Worm (Caenorhabditis elegans) whole organism, L2 larva: ENCODE results near the gene nhr-197.
A peak's percentile ranks its signal among the peaks of the same experiment; 100 is the strongest.

Source experiments
- C34F6.9 ChIP-seq: fragments of 150-350 bp; optimal IDR thresholded peaks from 2 replicates; lab custom pipeline; 2014; ENCODE audit warnings: missing biosample characterization, missing genetic modification characterization
- F13H6.1 ChIP-seq: sonication (generic microtip); optimal IDR thresholded peaks from 2 replicates; lab custom pipeline; 2016; ENCODE audit warnings: missing genetic modification characterization, missing compliant biosample characterization
- R02D3.7 ChIP-seq: fragments of 150-350 bp; optimal IDR thresholded peaks from 2 replicates; lab custom pipeline; 2014; ENCODE audit warnings: missing biosample characterization, missing genetic modification characterization
- Y55F3AM.14 ChIP-seq: fragments of 200-800 bp; sonication (Bioruptor generic); optimal IDR thresholded peaks from 2 replicates; lab custom pipeline; 2018; ENCODE audit warnings: mild to moderate bottlenecking, missing genetic modification characterization, missing compliant biosample characterization
- alr-1 ChIP-seq: fragments of 150-350 bp; optimal IDR thresholded peaks from 2 replicates; lab custom pipeline; 2014; ENCODE audit warnings: missing biosample characterization, missing genetic modification characterization
- aly-2 ChIP-seq: fragments of 150-350 bp; optimal IDR thresholded peaks from 2 replicates; lab custom pipeline; 2014; ENCODE audit warnings: missing biosample characterization, missing genetic modification characterization
- ama-1 ChIP-seq: fragments of 150-350 bp; optimal IDR thresholded peaks from 2 replicates; lab custom pipeline; 2018; ENCODE audit warnings: inconsistent platforms
- blmp-1 ChIP-seq: sonication (generic microtip); optimal IDR thresholded peaks from 2 replicates; lab custom pipeline; 2017; ENCODE audit warnings: missing genetic modification characterization, mild to moderate bottlenecking, missing compliant biosample characterization, antibody characterized with exemption, moderate library complexity; ENCODE audit not compliant: insufficient read depth
- ceh-16 ChIP-seq: fragments of 150-350 bp; optimal IDR thresholded peaks from 2 replicates; lab custom pipeline; 2014; ENCODE audit warnings: missing biosample characterization, missing genetic modification characterization
- crh-2 ChIP-seq: sonication (generic microtip); optimal IDR thresholded peaks from 2 replicates; lab custom pipeline; 2017; ENCODE audit warnings: missing biosample characterization, missing genetic modification characterization
- dmd-4 ChIP-seq: sonication (generic microtip); optimal IDR thresholded peaks from 2 replicates; lab custom pipeline; 2017; ENCODE audit warnings: missing biosample characterization, missing genetic modification characterization
- egl-27 ChIP-seq: sonication (generic microtip); optimal IDR thresholded peaks from 3 replicates; lab custom pipeline; 2017; ENCODE audit warnings: missing biosample characterization, missing genetic modification reagents, missing genetic modification characterization
- elt-1 ChIP-seq: fragments of 150-350 bp; optimal IDR thresholded peaks from 2 replicates; lab custom pipeline; 2014; ENCODE audit warnings: missing biosample characterization, missing genetic modification characterization
- fos-1 ChIP-seq: fragments of 150-350 bp; optimal IDR thresholded peaks from 2 replicates; lab custom pipeline; 2014; ENCODE audit warnings: missing biosample characterization, missing genetic modification characterization
- gmeb-1 ChIP-seq: fragments of 150-350 bp; optimal IDR thresholded peaks from 2 replicates; lab custom pipeline; 2014; ENCODE audit warnings: missing biosample characterization, missing genetic modification characterization
- lin-11 ChIP-seq: fragments of 150-350 bp; sonication (generic microtip); optimal IDR thresholded peaks from 2 replicates; lab custom pipeline; 2014; ENCODE audit warnings: missing biosample characterization, missing genetic modification characterization, inconsistent platforms, mixed read lengths
- lin-13 ChIP-seq: fragments of 150-350 bp; optimal IDR thresholded peaks from 2 replicates; lab custom pipeline; 2014; ENCODE audit warnings: missing biosample characterization, missing genetic modification reagents, missing genetic modification characterization
- lsy-2 ChIP-seq, 2 experiments: fragments of 150-350 bp in 1 of 2; sonication (generic microtip) in 1 of 2; optimal IDR thresholded peaks; 2 replicates each; lab custom pipeline; 2014 to 2017; ENCODE audit warnings: missing biosample characterization in 2 of 2, missing genetic modification characterization in 2 of 2
- mab-5 ChIP-seq: fragments of 150-350 bp; optimal IDR thresholded peaks from 2 replicates; lab custom pipeline; 2014; ENCODE audit warnings: missing biosample characterization, missing genetic modification characterization
- mbf-1 ChIP-seq: sonication (generic microtip); optimal IDR thresholded peaks from 2 replicates; lab custom pipeline; 2017; ENCODE audit warnings: missing biosample characterization, missing genetic modification characterization
- mdl-1 ChIP-seq, 2 experiments: fragments of 150-350 bp in 1 of 2; sonication (generic microtip) in 1 of 2; optimal IDR thresholded peaks; 2 replicates each; lab custom pipeline; 2017; ENCODE audit warnings: missing biosample characterization in 2 of 2, missing genetic modification characterization in 2 of 2
- nhr-11 ChIP-seq: fragments of 150-350 bp; optimal IDR thresholded peaks from 2 replicates; lab custom pipeline; 2014; ENCODE audit warnings: missing biosample characterization, missing genetic modification characterization
- nhr-129 ChIP-seq: fragments of 150-350 bp; optimal IDR thresholded peaks from 2 replicates; lab custom pipeline; 2014; ENCODE audit warnings: missing biosample characterization, missing genetic modification characterization
- nhr-21 ChIP-seq: fragments of 150-350 bp; optimal IDR thresholded peaks from 2 replicates; lab custom pipeline; 2014; ENCODE audit warnings: missing biosample characterization, missing genetic modification characterization
- nhr-25 ChIP-seq: fragments of 150-350 bp; sonication (generic microtip); optimal IDR thresholded peaks from 3 replicates; lab custom pipeline; 2014; ENCODE audit warnings: missing biosample characterization, missing genetic modification characterization
- nhr-6 ChIP-seq: fragments of 150-350 bp; optimal IDR thresholded peaks from 2 replicates; lab custom pipeline; 2014; ENCODE audit warnings: missing biosample characterization, missing genetic modification characterization
- sem-4 ChIP-seq: fragments of 150-350 bp; optimal IDR thresholded peaks from 2 replicates; lab custom pipeline; 2014; ENCODE audit warnings: missing biosample characterization, missing genetic modification reagents, missing genetic modification characterization
- skn-1 ChIP-seq: sonication (generic microtip); optimal IDR thresholded peaks from 2 replicates; lab custom pipeline; 2017; ENCODE audit warnings: missing biosample characterization, missing genetic modification characterization
- sma-3 ChIP-seq: sonication (generic microtip); optimal IDR thresholded peaks from 2 replicates; lab custom pipeline; 2016; ENCODE audit warnings: missing genetic modification reagents, missing genetic modification characterization, missing compliant biosample characterization
- sma-9 ChIP-seq, 2 experiments: fragments of 150-350 bp in 1 of 2; sonication (generic microtip) in 1 of 2; optimal IDR thresholded peaks; 2 replicates each; lab custom pipeline; 2014 to 2016; ENCODE audit warnings: missing genetic modification characterization in 2 of 2, mild to moderate bottlenecking in 1 of 2, missing biosample characterization in 1 of 2, missing compliant biosample characterization in 1 of 2, missing genetic modification reagents in 1 of 2, moderate library complexity in 1 of 2
- snpc-4 ChIP-seq: fragments of 150-350 bp; optimal IDR thresholded peaks from 2 replicates; lab custom pipeline; 2014; ENCODE audit warnings: missing biosample characterization, missing genetic modification characterization
- unc-62 ChIP-seq: fragments of 150-350 bp; optimal IDR thresholded peaks from 2 replicates; lab custom pipeline; 2014; ENCODE audit warnings: missing biosample characterization, missing genetic modification reagents, missing genetic modification characterization
- ztf-11 ChIP-seq: sonication (generic microtip); optimal IDR thresholded peaks from 2 replicates; lab custom pipeline; 2017; ENCODE audit warnings: missing biosample characterization, missing genetic modification characterization

Gene nhr-197

DNA sequence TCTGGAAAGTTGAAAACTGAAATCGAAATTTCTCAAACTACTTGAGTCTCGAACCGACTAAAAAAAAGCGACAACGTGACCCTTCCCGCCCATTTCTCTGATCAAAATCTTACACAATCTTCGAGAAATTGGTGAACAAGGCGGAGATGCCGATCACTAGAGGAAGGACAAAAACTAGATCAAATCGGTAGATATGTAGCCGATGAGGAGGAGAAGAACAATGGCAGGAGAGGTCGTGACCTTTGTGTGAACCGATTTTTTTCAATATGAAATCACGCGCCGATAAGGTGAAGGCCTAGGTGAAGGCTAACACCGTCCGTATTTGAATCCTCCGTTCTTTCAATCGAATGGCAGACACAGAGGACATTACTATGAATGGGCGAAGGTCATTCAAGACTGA, 26.8 kb upstream of the nhr-197 start (continued):
- no peak for TF ChIP-seq lin-13
- peak; percentile 32 for TF ChIP-seq sma-3 (GFP tag; lab: Kevin White, UChicago)
- no peak for TF ChIP-seq gmeb-1 (tag; lab: Kevin White, UChicago)
- no peak for TF ChIP-seq Y55F3AM.14 (GFP tag; lab: Kevin White, UChicago)
- no peak for TF ChIP-seq skn-1 (tag; lab: Kevin White, UChicago)
- peak; percentile 17 for TF ChIP-seq nhr-6 (tag; lab: Kevin White, UChicago)
- TF ChIP-seq snpc-4, result no peak
- no peak for TF ChIP-seq dmd-4 (tag; lab: Kevin White, UChicago)
- no peak for TF ChIP-seq R02D3.7 (tag; lab: Kevin White, UChicago)
- TF ChIP-seq elt-1 (tag; lab: Kevin White, UChicago), result peak; percentile 98
- TF ChIP-seq fos-1, result no peak

DNA sequence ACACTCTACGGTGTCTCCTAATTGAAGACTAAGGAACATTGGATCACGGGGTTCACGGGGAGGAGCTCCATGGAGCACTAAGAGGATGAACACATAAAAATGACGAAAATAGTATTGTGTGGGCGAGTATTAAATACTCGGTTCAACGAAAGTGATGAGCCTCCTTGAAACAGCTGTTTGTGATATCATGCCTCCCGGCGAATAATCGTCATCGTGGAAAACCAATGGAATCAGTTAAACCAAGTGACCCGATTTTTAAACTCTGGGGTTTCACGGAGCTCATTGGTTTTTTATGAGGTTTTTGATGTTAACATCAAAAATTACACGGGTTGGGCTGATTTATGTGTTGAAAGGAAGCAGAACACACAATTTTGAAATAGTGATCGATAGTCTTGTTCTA, 26.2 kb upstream of the nhr-197 start:
- no peak for TF ChIP-seq crh-2 (tag; lab: Kevin White, UChicago)
- TF ChIP-seq sma-9 (GFP tag; optimal IDR thresholded peaks at IDR 0.05; lab: Kevin White, UChicago), result peak; percentile 7
- TF ChIP-seq sma-9 (tag; optimal IDR thresholded peaks at IDR 0.05; lab: Kevin White, UChicago), result no peak
- TF ChIP-seq nhr-129 (tag; lab: Kevin White, UChicago), result peak; percentile 0
- TF ChIP-seq sem-4 (tag; lab: Kevin White, UChicago), result peak; percentile 9
- no peak for TF ChIP-seq nhr-21

DNA sequence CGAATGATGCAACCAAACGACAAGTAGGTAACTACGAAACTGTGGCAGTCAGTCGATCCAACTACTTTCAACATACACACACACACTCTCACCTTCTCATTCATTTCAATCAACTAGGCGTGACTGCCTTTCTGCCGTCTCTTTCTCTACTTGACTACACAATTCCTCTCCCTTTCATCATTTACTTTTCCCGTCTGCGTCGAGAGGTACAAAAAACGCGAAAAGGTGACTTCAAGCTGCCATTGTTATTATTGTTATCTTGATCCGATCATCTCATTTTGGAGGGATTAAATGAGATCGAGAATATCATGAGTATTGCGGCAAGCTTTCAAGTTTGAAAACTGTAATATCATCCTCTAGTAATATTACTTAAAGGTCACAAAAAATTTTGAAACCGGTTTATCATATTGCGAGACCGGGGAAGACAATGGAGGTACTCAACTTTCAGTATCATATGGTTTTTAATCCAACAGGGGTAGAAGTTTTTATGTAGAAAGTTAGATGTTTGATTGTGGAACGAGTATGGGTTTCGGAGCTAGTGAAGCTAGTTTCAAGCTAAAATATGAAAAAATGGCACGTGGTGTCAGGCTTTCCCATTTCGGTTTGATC, 23.6 kb upstream of the nhr-197 start:
- peak; percentile 47 for TF ChIP-seq crh-2 (tag; lab: Kevin White, UChicago)
- TF ChIP-seq lsy-2 (tag; optimal IDR thresholded peaks at IDR 0.05; lab: Kevin White, UChicago), result peak in 1 of 2 experiments; percentile 33
- TF ChIP-seq gmeb-1 (tag; lab: Kevin White, UChicago), result peak; percentile 15
- TF ChIP-seq egl-27, result peak; percentile 5
- TF ChIP-seq blmp-1 (tag; lab: Kevin White, UChicago), result peak; percentile 80
- TF ChIP-seq unc-62 (GFP tag; lab: Kevin White, UChicago), result no peak
- TF ChIP-seq F13H6.1, result peak; percentile 50
- peak; percentile 26 for TF ChIP-seq elt-1 (tag; lab: Kevin White, UChicago)
- TF ChIP-seq nhr-25 (tag; lab: Kevin White, UChicago), result peak; percentile 79
- TF ChIP-seq ztf-11, result no peak
- no peak for TF ChIP-seq nhr-11 (tag; lab: Kevin White, UChicago)
- peak; percentile 54 for TF ChIP-seq sem-4 (tag; lab: Kevin White, UChicago)
- peak; percentile 53 for TF ChIP-seq ama-1
- no peak for TF ChIP-seq mbf-1 (tag; lab: Kevin White, UChicago)
- peak; percentile 93 for TF ChIP-seq nhr-129 (tag; lab: Kevin White, UChicago)
- peak; percentile 45 for TF ChIP-seq ceh-16
- peak; percentile 25 for TF ChIP-seq C34F6.9 (tag; lab: Kevin White, UChicago)
- peak; percentile 16 for TF ChIP-seq nhr-6 (tag; lab: Kevin White, UChicago)
- peak; percentile 53 for TF ChIP-seq sma-9 (GFP tag; optimal IDR thresholded peaks at IDR 0.05; lab: Kevin White, UChicago)
- no peak for TF ChIP-seq sma-9 (tag; optimal IDR thresholded peaks at IDR 0.05; lab: Kevin White, UChicago)
- no peak for TF ChIP-seq aly-2 (tag; lab: Kevin White, UChicago)
- TF ChIP-seq fos-1, result peak; percentile 59

DNA sequence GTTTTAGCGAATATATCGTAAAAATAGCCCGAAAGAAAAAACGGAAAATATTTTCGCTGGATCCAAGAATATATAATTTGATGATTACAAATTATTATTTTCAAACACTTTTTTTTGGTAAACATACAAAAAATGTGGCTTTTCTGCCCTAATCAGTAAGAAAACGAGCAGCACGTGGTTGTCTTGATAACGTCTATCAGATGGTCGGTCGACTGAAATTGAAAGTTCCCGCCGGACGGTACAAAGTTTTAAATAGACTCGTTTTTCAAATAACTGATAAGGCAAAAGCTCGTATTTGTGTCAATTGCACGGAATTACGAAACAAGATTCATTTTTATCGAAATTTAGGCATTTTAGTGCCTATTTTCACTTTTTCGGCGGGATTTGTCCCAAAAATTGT, 21.0 kb upstream of the nhr-197 start:
- TF ChIP-seq fos-1 (peak; percentile 82), sem-4 (tag; lab: Kevin White, UChicago) (no peak), lsy-2 (tag; optimal IDR thresholded peaks at IDR 0.05; lab: Kevin White, UChicago) (no peak), alr-1 (no peak), sma-9 (GFP tag; optimal IDR thresholded peaks at IDR 0.05; lab: Kevin White, UChicago) (peak; percentile 85), sma-9 (tag; optimal IDR thresholded peaks at IDR 0.05; lab: Kevin White, UChicago) (no peak), F13H6.1 (peak; percentile 66), Y55F3AM.14 (GFP tag; lab: Kevin White, UChicago) (no peak), nhr-6 (tag; lab: Kevin White, UChicago) (no peak), blmp-1 (tag; lab: Kevin White, UChicago) (peak; percentile 67), crh-2 (tag; lab: Kevin White, UChicago) (peak; percentile 72), lin-11 (no peak), mab-5 (tag; lab: Kevin White, UChicago) (no peak), mdl-1 (tag; optimal IDR thresholded peaks at IDR 0.05; lab: Kevin White, UChicago) (peak in 1 of 2 experiments; percentile 67), gmeb-1 (tag; lab: Kevin White, UChicago) (peak; percentile 65), sma-3 (GFP tag; lab: Kevin White, UChicago) (peak; percentile 33), elt-1 (tag; lab: Kevin White, UChicago) (no peak), skn-1 (tag; lab: Kevin White, UChicago) (peak; percentile 46), nhr-21 (no peak)
